Fruit fly (Drosophila melanogaster): ENCODE results near the gene Sld5.

DNA sequence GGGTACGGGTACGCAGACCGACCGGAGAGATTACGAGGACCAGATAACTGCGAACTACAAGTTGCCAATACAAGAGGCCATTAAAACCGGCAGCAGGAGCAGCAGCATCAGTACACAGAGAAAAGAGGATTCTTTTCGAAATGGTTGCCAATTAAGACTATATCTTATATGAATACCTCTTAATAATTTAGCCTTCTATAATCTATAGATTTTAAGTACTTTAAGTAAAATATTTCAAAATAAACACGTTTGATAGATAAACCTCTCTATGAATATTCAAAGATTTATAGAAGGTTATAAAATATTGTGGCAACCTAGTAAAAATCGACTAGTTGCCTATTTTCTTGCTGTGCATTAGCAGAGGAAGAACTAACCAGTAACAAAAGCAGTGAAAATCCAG is 39.2 kb upstream of the Sld5 start:
- no peak for TF ChIP-seq ovo (GFP tag; optimal IDR thresholded peaks at IDR 0.05)
- no peak for TF ChIP-seq CG11617 (GFP tag; optimal IDR thresholded peaks at IDR 0.05)

Measured in whole organism, adult.